Worm (Caenorhabditis elegans): Measurements from ENCODE around the gene mls-2.

ce11 chrX:4784776-4785175 lies 23.3 kb upstream of the mls-2 start:
- TF ChIP-seq ceh-18 (tag; optimal IDR thresholded peaks at IDR 0.05) (no peak), sox-2 (GFP tag; IDR thresholded peaks at IDR 0.05) (no peak), nhr-232 (tag; optimal IDR thresholded peaks at IDR 0.05) (no peak), pax-1 (tag; optimal IDR thresholded peaks at IDR 0.05) (no peak), nfya-1 (tag; optimal IDR thresholded peaks at IDR 0.05) (no peak), ceh-30 (tag; optimal IDR thresholded peaks at IDR 0.05) (no peak), sdc-2 (tag; optimal IDR thresholded peaks at IDR 0.05) (no peak)
